Worm (Caenorhabditis elegans) whole organism, late embryonic: ENCODE data around the gene C47E12.10.

Experiments
- F13H6.1 ChIP-seq: sonication (generic microtip); optimal IDR thresholded peaks from 2 replicates; lab custom pipeline; 2016; ENCODE audit warnings: missing genetic modification characterization, missing compliant biosample characterization
- K09A11.1 ChIP-seq: sonication (generic microtip); optimal IDR thresholded peaks from 2 replicates; lab custom pipeline; 2017; ENCODE audit warnings: antibody characterized with exemption, mild to moderate bottlenecking, missing genetic modification characterization, missing compliant biosample characterization; ENCODE audit not compliant: insufficient read depth
- dve-1 ChIP-seq: sonication (generic microtip); optimal IDR thresholded peaks from 2 replicates; lab custom pipeline; 2017; ENCODE audit warnings: antibody characterized with exemption, mild to moderate bottlenecking, missing genetic modification characterization, missing compliant biosample characterization
- eyg-1 ChIP-seq: sonication (generic microtip); optimal IDR thresholded peaks from 2 replicates; lab custom pipeline; 2016; ENCODE audit warnings: missing genotype, missing genetic modification characterization, missing compliant biosample characterization
- fax-1 ChIP-seq: sonication (generic microtip); optimal IDR thresholded peaks from 2 replicates; lab custom pipeline; 2016; ENCODE audit warnings: missing genotype, missing genetic modification characterization, missing compliant biosample characterization
- hlh-15 ChIP-seq: sonication (generic microtip); optimal IDR thresholded peaks from 2 replicates; lab custom pipeline; 2016; ENCODE audit warnings: missing genetic modification characterization, missing compliant biosample characterization
- lim-6 ChIP-seq: sonication (generic microtip); optimal IDR thresholded peaks from 2 replicates; lab custom pipeline; 2016; ENCODE audit warnings: missing genetic modification characterization, missing compliant biosample characterization
- npax-4 ChIP-seq: sonication (generic microtip); optimal IDR thresholded peaks from 2 replicates; lab custom pipeline; 2016; ENCODE audit warnings: missing genetic modification characterization, missing compliant biosample characterization
- pag-3 ChIP-seq: sonication (generic microtip); optimal IDR thresholded peaks from 2 replicates; lab custom pipeline; 2016; ENCODE audit warnings: missing compliant biosample characterization, missing genetic modification characterization, borderline replicate concordance
- pha-2 ChIP-seq: sonication (generic microtip); optimal IDR thresholded peaks from 2 replicates; lab custom pipeline; 2017; ENCODE audit warnings: mild to moderate bottlenecking, missing genetic modification characterization, missing compliant biosample characterization
- pha-4 ChIP-seq: fragments of 150-350 bp; optimal IDR thresholded peaks from 2 replicates; lab custom pipeline; 2018; ENCODE audit warnings: missing biosample characterization, missing genetic modification reagents, missing genetic modification characterization
- pros-1 ChIP-seq: fragments of 150-350 bp; optimal IDR thresholded peaks from 2 replicates; lab custom pipeline; 2014; ENCODE audit warnings: missing biosample characterization, missing genetic modification reagents, missing genetic modification characterization
- rnt-1 ChIP-seq: sonication (generic microtip); optimal IDR thresholded peaks from 2 replicates; lab custom pipeline; 2016; ENCODE audit warnings: missing genetic modification characterization, missing compliant biosample characterization
- sox-4 ChIP-seq: sonication (generic microtip); optimal IDR thresholded peaks from 2 replicates; lab custom pipeline; 2017; ENCODE audit warnings: mild to moderate bottlenecking, missing genetic modification characterization, inconsistent platforms, missing compliant biosample characterization
- ttx-3 ChIP-seq: sonication (generic microtip); optimal IDR thresholded peaks from 2 replicates; lab custom pipeline; 2016; ENCODE audit warnings: missing genetic modification reagents, missing genetic modification characterization, missing compliant biosample characterization
- ztf-16 ChIP-seq: sonication (generic microtip); optimal IDR thresholded peaks from 2 replicates; lab custom pipeline; 2017; ENCODE audit warnings: missing genetic modification characterization, missing compliant biosample characterization

The C47E12.10 gene

ce11 chrIV:10021283-10021682, 48.7 kb downstream of the C47E12.10 start, which contains the start of gene F44D12.19:
TSS of gene F44D12.19 (plus strand) at chrIV:10021583.
- TF ChIP-seq eyg-1 (no peak), F13H6.1 (tag; lab: Kevin White, UChicago) (no peak), npax-4 (tag; lab: Kevin White, UChicago) (no peak), dve-1 (tag; lab: Kevin White, UChicago) (no peak), fax-1 (tag; lab: Kevin White, UChicago) (no peak), lim-6 (tag; lab: Kevin White, UChicago) (no peak), pha-2 (tag; lab: Kevin White, UChicago) (no peak), pha-4 (tag; lab: Kevin White, UChicago) (no peak), pros-1 (tag; lab: Kevin White, UChicago) (no peak), ttx-3 (no peak), ztf-16 (tag; lab: Kevin White, UChicago) (no peak), pag-3 (tag; lab: Kevin White, UChicago) (no peak)

- TF ChIP-seq K09A11.1 (tag; lab: Kevin White, UChicago), result no peak
- no peak for TF ChIP-seq rnt-1 (tag; lab: Kevin White, UChicago)
- TF ChIP-seq sox-4 (tag; lab: Kevin White, UChicago), result no peak
- no peak for TF ChIP-seq ttx-3
- TF ChIP-seq hlh-15 (tag; lab: Kevin White, UChicago), result no peak
Observed at ce11 chrIV:10022991-10023390, 50.4 kb downstream of the C47E12.10 start, which contains the start of gene F44D12.8. TSS of gene F44D12.8 (plus strand) at chrIV:10023291.
